Worm (Caenorhabditis elegans) whole organism, L1 larva: ENCODE measurements around the gene sre-52.
A peak's percentile ranks its signal among the peaks of the same experiment; 100 is the strongest.

Experiments used
- C04F5.9 ChIP-seq: sonication (generic microtip); optimal IDR thresholded peaks from 2 replicates; lab custom pipeline; 2016; ENCODE audit warnings: missing genetic modification characterization, missing compliant biosample characterization
- C16A3.4 ChIP-seq: fragments of 150-350 bp; optimal IDR thresholded peaks from 2 replicates; lab custom pipeline; 2014; ENCODE audit warnings: missing biosample characterization, missing genetic modification characterization
- F16B12.6 ChIP-seq: fragments of 150-350 bp; optimal IDR thresholded peaks from 2 replicates; lab custom pipeline; 2014; ENCODE audit warnings: missing biosample characterization, missing genetic modification characterization
- Y116A8C.19 ChIP-seq: sonication (generic microtip); optimal IDR thresholded peaks from 2 replicates; lab custom pipeline; 2016; ENCODE audit warnings: missing compliant biosample characterization, missing genetic modification characterization, borderline replicate concordance
- aha-1 ChIP-seq: fragments of 150-350 bp; optimal IDR thresholded peaks from 2 replicates; lab custom pipeline; 2014; ENCODE audit warnings: missing biosample characterization, missing genetic modification characterization
- alr-1 ChIP-seq: fragments of 200-800 bp; sonication (Bioruptor generic); optimal IDR thresholded peaks from 2 replicates; lab custom pipeline; 2018; ENCODE audit warnings: borderline replicate concordance, mild to moderate bottlenecking, missing genetic modification characterization, missing compliant biosample characterization
- aly-2 ChIP-seq: fragments of 150-350 bp; optimal IDR thresholded peaks from 2 replicates; lab custom pipeline; 2014; ENCODE audit warnings: missing biosample characterization, missing genetic modification characterization
- ceh-63 ChIP-seq: fragments of 200-800 bp; sonication (Bioruptor generic); optimal IDR thresholded peaks from 2 replicates; lab custom pipeline; 2018; ENCODE audit warnings: mild to moderate bottlenecking, missing genetic modification characterization, missing compliant biosample characterization
- ceh-8 ChIP-seq: fragments of 200-800 bp; sonication (Bioruptor generic); optimal IDR thresholded peaks from 2 replicates; lab custom pipeline; 2018; ENCODE audit warnings: mild to moderate bottlenecking, missing genetic modification characterization, moderate library complexity, missing compliant biosample characterization
- ceh-82 ChIP-seq, 3 experiments: fragments of 150-350 bp in 1 of 3; sonication (generic microtip) in 2 of 3; optimal IDR thresholded peaks; 2 replicates each; lab custom pipeline; 2014 to 2017; ENCODE audit warnings: missing biosample characterization in 3 of 3, missing genetic modification characterization in 3 of 3
- ces-1 ChIP-seq: fragments of 150-350 bp; optimal IDR thresholded peaks from 2 replicates; lab custom pipeline; 2014; ENCODE audit warnings: missing biosample characterization, missing genetic modification reagents, missing genetic modification characterization
- dpl-1 ChIP-seq, 3 experiments: fragments of 150-350 bp in 2 of 3; sonication (generic microtip) in 1 of 3; optimal IDR thresholded peaks; 2 replicates each; lab custom pipeline; 2014 to 2017; ENCODE audit warnings: missing biosample characterization in 3 of 3, missing genetic modification characterization in 3 of 3, missing genetic modification reagents in 3 of 3
- efl-1 ChIP-seq, 4 experiments: fragments of 150-350 bp; optimal IDR thresholded peaks in 3 of 4; peaks in 1 of 4; 1 replicate in 1 of 4; 2 replicates in 3 of 4; lab custom pipeline; 2014; ENCODE audit warnings: missing biosample characterization in 2 of 4, missing genetic modification characterization in 2 of 4, missing genetic modification reagents in 2 of 4
- efl-3 ChIP-seq: fragments of 200-800 bp; sonication (Bioruptor generic); optimal IDR thresholded peaks from 2 replicates; lab custom pipeline; 2018; ENCODE audit warnings: mild to moderate bottlenecking, missing genetic modification characterization, missing compliant biosample characterization
- egl-13 ChIP-seq: sonication (generic microtip); optimal IDR thresholded peaks from 2 replicates; lab custom pipeline; 2016; ENCODE audit warnings: missing genotype, missing genetic modification reagents, missing genetic modification characterization, missing compliant biosample characterization
- ets-5 ChIP-seq: fragments of 200-800 bp; sonication (Bioruptor generic); IDR thresholded peaks from 2 replicates; pipeline ENCODE4 v1.3.6; 2022; ENCODE audit warnings: missing genetic modification characterization, missing compliant biosample characterization
- fkh-10 ChIP-seq: sonication (generic microtip); optimal IDR thresholded peaks from 2 replicates; lab custom pipeline; 2017; ENCODE audit warnings: missing biosample characterization, missing genetic modification reagents, missing genetic modification characterization
- fkh-4 ChIP-seq: sonication (generic microtip); optimal IDR thresholded peaks from 2 replicates; lab custom pipeline; 2016; ENCODE audit warnings: missing compliant biosample characterization, missing genetic modification characterization, borderline replicate concordance
- fos-1 ChIP-seq: fragments of 150-350 bp; optimal IDR thresholded peaks from 2 replicates; lab custom pipeline; 2014; ENCODE audit warnings: missing biosample characterization, missing genetic modification characterization
- irx-1 ChIP-seq: sonication (generic microtip); optimal IDR thresholded peaks from 2 replicates; lab custom pipeline; 2016; ENCODE audit warnings: missing genetic modification characterization, missing compliant biosample characterization
- isw-1 ChIP-seq: fragments of 200-800 bp; sonication (Bioruptor generic); IDR thresholded peaks from 2 replicates; pipeline ENCODE4 v1.3.6; 2022; ENCODE audit warnings: missing genetic modification characterization, missing compliant biosample characterization
- jun-1 ChIP-seq: fragments of 150-350 bp; optimal IDR thresholded peaks from 2 replicates; lab custom pipeline; 2014; ENCODE audit warnings: missing biosample characterization, missing genetic modification reagents, missing genetic modification characterization
- lin-13 ChIP-seq: fragments of 150-350 bp; optimal IDR thresholded peaks from 2 replicates; lab custom pipeline; 2014; ENCODE audit warnings: missing biosample characterization, missing genetic modification reagents, missing genetic modification characterization
- lin-14 ChIP-seq: fragments of 200-800 bp; sonication (Bioruptor generic); optimal IDR thresholded peaks from 2 replicates; lab custom pipeline; 2018; ENCODE audit warnings: mild to moderate bottlenecking, missing genetic modification characterization, moderate library complexity, missing compliant biosample characterization
- lin-39 ChIP-seq: fragments of 150-350 bp; optimal IDR thresholded peaks from 2 replicates; lab custom pipeline; 2014; ENCODE audit warnings: missing biosample characterization, missing genetic modification reagents, missing genetic modification characterization
- lir-3 ChIP-seq: sonication (generic microtip); optimal IDR thresholded peaks from 2 replicates; lab custom pipeline; 2016; ENCODE audit warnings: mild to moderate bottlenecking, missing genetic modification characterization, moderate library complexity, missing compliant biosample characterization; ENCODE audit not compliant: poor library complexity
- mdl-1 ChIP-seq, 2 experiments: fragments of 150-350 bp; optimal IDR thresholded peaks; 2 replicates each; lab custom pipeline; 2014 to 2017; ENCODE audit warnings: missing biosample characterization in 2 of 2, missing genetic modification characterization in 2 of 2, inconsistent platforms in 1 of 2
- mep-1 ChIP-seq: fragments of 150-350 bp; optimal IDR thresholded peaks from 2 replicates; lab custom pipeline; 2014; ENCODE audit warnings: missing biosample characterization, missing genetic modification characterization
- nhr-19 ChIP-seq: fragments of 200-800 bp; sonication (Bioruptor generic); conservative IDR thresholded peaks from 2 replicates; pipeline ENCODE4 v1.3.6; 2022; ENCODE audit warnings: missing genetic modification characterization, missing compliant biosample characterization
- nhr-28 ChIP-seq: fragments of 150-350 bp; optimal IDR thresholded peaks from 2 replicates; lab custom pipeline; 2014; ENCODE audit warnings: missing biosample characterization, missing genetic modification characterization
- nhr-76 ChIP-seq: sonication (generic microtip); optimal IDR thresholded peaks from 2 replicates; lab custom pipeline; 2017; ENCODE audit warnings: missing biosample characterization, missing genetic modification characterization
- nhr-77 ChIP-seq: fragments of 150-350 bp; optimal IDR thresholded peaks from 2 replicates; lab custom pipeline; 2014; ENCODE audit warnings: missing biosample characterization, missing genetic modification characterization
- nhr-84 ChIP-seq: sonication (generic microtip); optimal IDR thresholded peaks from 2 replicates; lab custom pipeline; 2017; ENCODE audit warnings: missing biosample characterization, missing genetic modification characterization
- nhr-90 ChIP-seq: sonication (generic microtip); optimal IDR thresholded peaks from 2 replicates; lab custom pipeline; 2016; ENCODE audit warnings: mild to moderate bottlenecking, missing genetic modification characterization, missing compliant biosample characterization; ENCODE audit not compliant: poor library complexity
- pag-3 ChIP-seq: sonication (generic microtip); optimal IDR thresholded peaks from 2 replicates; lab custom pipeline; 2017; ENCODE audit warnings: missing genetic modification characterization, mild to moderate bottlenecking, missing compliant biosample characterization, antibody characterized with exemption, borderline replicate concordance; ENCODE audit not compliant: insufficient read depth
- skn-1 ChIP-seq: fragments of 150-350 bp; optimal IDR thresholded peaks from 2 replicates; lab custom pipeline; 2014; ENCODE audit warnings: missing biosample characterization, missing genetic modification characterization
- sptf-1 ChIP-seq: fragments of 150-350 bp; optimal IDR thresholded peaks from 2 replicates; lab custom pipeline; 2014; ENCODE audit warnings: missing biosample characterization, missing genetic modification characterization
- tbx-2 ChIP-seq: sonication (generic microtip); optimal IDR thresholded peaks from 2 replicates; lab custom pipeline; 2016; ENCODE audit warnings: missing genetic modification characterization, missing compliant biosample characterization
- unc-30 ChIP-seq: sonication (generic microtip); optimal IDR thresholded peaks from 2 replicates; lab custom pipeline; 2017; ENCODE audit warnings: missing biosample characterization, missing genetic modification characterization
- unc-62 ChIP-seq: fragments of 150-350 bp; optimal IDR thresholded peaks from 2 replicates; lab custom pipeline; 2014; ENCODE audit warnings: missing biosample characterization, missing genetic modification reagents, missing genetic modification characterization
- unc-86 ChIP-seq: sonication (generic microtip); optimal IDR thresholded peaks from 2 replicates; lab custom pipeline; 2016; ENCODE audit warnings: missing genetic modification characterization, missing compliant biosample characterization
- xbp-1 ChIP-seq: sonication (generic microtip); optimal IDR thresholded peaks from 2 replicates; lab custom pipeline; 2016; ENCODE audit warnings: missing genetic modification characterization, missing compliant biosample characterization

The sre-52 gene

DNA sequence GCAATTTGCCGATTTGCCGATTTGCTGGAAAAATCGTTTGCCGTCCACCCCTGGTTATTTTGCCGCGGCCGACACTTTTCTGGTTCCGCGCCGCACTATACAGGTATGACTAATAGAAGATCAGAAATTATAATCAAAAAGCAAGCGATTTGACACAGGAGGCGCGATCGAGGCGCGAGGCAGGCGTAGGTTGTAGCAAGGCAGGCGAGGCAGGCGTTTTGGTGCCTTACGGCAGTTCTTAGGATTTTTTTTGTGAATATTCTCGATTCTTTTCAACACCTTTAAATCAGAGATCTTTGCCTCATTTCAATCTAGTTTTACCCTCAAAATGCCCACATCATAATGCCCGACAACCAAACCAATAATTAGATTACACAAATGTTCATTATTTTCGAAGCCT, 11.4 kb upstream of the sre-52 start, which contains the start of gene sre-56:
TSS of gene sre-56 (plus strand) at position 301 of the 400 bp plus-strand sequence.
- TF ChIP-seq tbx-2 (tag; lab: Kevin White, UChicago): no peak
- no peak for TF ChIP-seq mdl-1 (tag; optimal IDR thresholded peaks at IDR 0.05; lab: Kevin White, UChicago)
- TF ChIP-seq nhr-19: no peak
- no peak for TF ChIP-seq fkh-4
- no peak for TF ChIP-seq fkh-10 (GFP tag; lab: Kevin White, UChicago)
- no peak for TF ChIP-seq sptf-1 (tag; lab: Kevin White, UChicago)
- TF ChIP-seq nhr-77 (tag; lab: Kevin White, UChicago): no peak
- TF ChIP-seq nhr-76: no peak
- no peak for TF ChIP-seq isw-1 (GFP tag; lab: Robert Waterston, UW)
- TF ChIP-seq efl-1 (optimal IDR thresholded peaks at IDR 0.05; lab: Kevin White, UChicago): no peak
- no peak for TF ChIP-seq efl-1 (GFP tag; optimal IDR thresholded peaks at IDR 0.05 in 1 of 2; lab: Kevin White, UChicago)

DNA sequence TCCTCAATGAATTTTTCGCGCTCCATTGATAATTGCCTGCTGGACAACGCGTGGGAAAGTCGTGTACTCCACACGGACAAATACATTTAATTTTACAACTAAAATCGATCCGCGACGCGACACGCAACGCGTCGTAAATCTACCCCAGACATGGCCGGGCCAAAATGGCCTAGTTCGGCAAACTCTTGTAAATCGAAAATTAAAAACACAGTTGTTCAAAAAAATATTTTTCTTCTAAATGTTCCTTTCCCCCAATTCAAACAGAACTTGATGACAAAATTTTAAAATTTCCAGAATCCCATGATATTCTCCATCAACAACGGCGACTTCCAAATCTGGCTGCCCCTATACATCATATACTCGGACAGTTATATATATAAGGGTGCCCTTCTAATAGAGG, 6.5 kb upstream of the sre-52 start, which contains the start of gene sre-55:
TSS of gene sre-55 (plus strand) at position 301 of the 400 bp plus-strand sequence.
- no peak for TF ChIP-seq unc-30
- TF ChIP-seq efl-1 (optimal IDR thresholded peaks at IDR 0.05; lab: Kevin White, UChicago): no peak
- no peak for TF ChIP-seq efl-1 (GFP tag; optimal IDR thresholded peaks at IDR 0.05 in 1 of 2; lab: Kevin White, UChicago)
- no peak for TF ChIP-seq pag-3 (tag; lab: Kevin White, UChicago)
- no peak for TF ChIP-seq nhr-90 (tag; lab: Kevin White, UChicago)
- TF ChIP-seq C16A3.4 (tag; lab: Kevin White, UChicago): no peak
- TF ChIP-seq fkh-10 (GFP tag; lab: Kevin White, UChicago): no peak
- TF ChIP-seq lir-3 (tag; lab: Kevin White, UChicago): no peak
- no peak for TF ChIP-seq fos-1
- TF ChIP-seq F16B12.6: no peak
- TF ChIP-seq ces-1 (GFP tag; lab: Kevin White, UChicago): no peak
- TF ChIP-seq unc-86 (tag; lab: Kevin White, UChicago): no peak
- no peak for TF ChIP-seq fkh-4
- TF ChIP-seq C04F5.9 (tag; lab: Kevin White, UChicago): no peak
- no peak for TF ChIP-seq aha-1 (tag; lab: Kevin White, UChicago)
- TF ChIP-seq sptf-1 (tag; lab: Kevin White, UChicago): no peak

ce11 chrII:12332624-12333023, 2.9 kb upstream of the sre-52 start, which contains the start of gene sre-54:
Gene sre-54, plus strand, starts transcription at chrII:12332924.
- TF ChIP-seq lin-13 (GFP tag; lab: Kevin White, UChicago): no peak
- TF ChIP-seq alr-1 (tag; lab: Kevin White, UChicago): no peak
- TF ChIP-seq mep-1 (tag; lab: Kevin White, UChicago): no peak
- no peak for TF ChIP-seq C16A3.4 (tag; lab: Kevin White, UChicago)
- TF ChIP-seq xbp-1 (tag; lab: Kevin White, UChicago): no peak
- no peak for TF ChIP-seq C04F5.9 (tag; lab: Kevin White, UChicago)
- TF ChIP-seq ces-1 (GFP tag; lab: Kevin White, UChicago): no peak
- no peak for TF ChIP-seq nhr-84 (tag; lab: Kevin White, UChicago)
- TF ChIP-seq irx-1 (tag; lab: Kevin White, UChicago): no peak
- no peak for TF ChIP-seq efl-3
- no peak for TF ChIP-seq ceh-82 (tag; optimal IDR thresholded peaks at IDR 0.05; lab: Kevin White, UChicago)
- TF ChIP-seq egl-13 (tag; lab: Kevin White, UChicago): no peak
- TF ChIP-seq unc-62 (GFP tag; lab: Kevin White, UChicago): no peak
- TF ChIP-seq aly-2 (tag; lab: Kevin White, UChicago): no peak
- TF ChIP-seq, all 84 proteins: peak for 0

DNA sequence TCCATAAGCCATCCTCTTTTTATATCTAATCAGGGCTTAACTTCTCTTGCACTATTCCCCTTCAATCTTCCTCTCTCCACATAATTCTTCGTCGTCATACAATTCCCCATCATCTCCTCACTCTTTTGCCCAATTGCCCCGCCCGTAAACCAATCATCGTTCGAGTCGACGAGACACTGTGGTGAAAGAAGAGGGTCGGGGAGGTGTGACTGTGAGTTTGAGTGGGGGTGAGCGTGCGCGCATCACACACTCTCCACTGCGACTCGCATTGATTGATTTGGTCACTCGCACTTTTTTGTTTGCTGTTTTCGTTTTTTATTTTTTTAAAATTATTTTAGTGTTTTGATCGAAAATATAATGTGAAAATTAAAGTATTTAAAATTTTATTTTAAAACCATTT, 3.6 kb downstream of the sre-52 start:
- TF ChIP-seq Y116A8C.19 (tag; lab: Kevin White, UChicago): no peak
- TF ChIP-seq aha-1 (tag; lab: Kevin White, UChicago): no peak
- TF ChIP-seq ceh-8: no peak
- peak; percentile 60 for TF ChIP-seq unc-86 (tag; lab: Kevin White, UChicago)
- TF ChIP-seq nhr-28: no peak
- peak; percentile 64 to 73 (median 68) for TF ChIP-seq dpl-1 (GFP tag; optimal IDR thresholded peaks at IDR 0.05; lab: Kevin White, UChicago)
- TF ChIP-seq nhr-76: no peak
- no peak for TF ChIP-seq ets-5
- TF ChIP-seq unc-62 (GFP tag; lab: Kevin White, UChicago): no peak
- TF ChIP-seq pag-3 (tag; lab: Kevin White, UChicago): no peak
- no peak for TF ChIP-seq irx-1 (tag; lab: Kevin White, UChicago)
- peak; percentile 30 for TF ChIP-seq jun-1 (tag; lab: Kevin White, UChicago)
- TF ChIP-seq skn-1 (tag; lab: Kevin White, UChicago): peak; percentile 79
- TF ChIP-seq nhr-90 (tag; lab: Kevin White, UChicago): peak; percentile 65
- TF ChIP-seq C04F5.9 (tag; lab: Kevin White, UChicago): peak; percentile 23
- no peak for TF ChIP-seq sptf-1 (tag; lab: Kevin White, UChicago)
- peak; percentile 17 for TF ChIP-seq lin-39 (tag; lab: Kevin White, UChicago)
- no peak for TF ChIP-seq nhr-84 (tag; lab: Kevin White, UChicago)
- TF ChIP-seq fkh-4: no peak
- no peak for TF ChIP-seq ceh-63 (GFP tag; lab: Kevin White, UChicago)
- no peak for TF ChIP-seq aly-2 (tag; lab: Kevin White, UChicago)
- TF ChIP-seq isw-1 (GFP tag; lab: Robert Waterston, UW): peak; percentile 64
- no peak for TF ChIP-seq lin-14 (GFP tag; lab: Kevin White, UChicago)
- TF ChIP-seq efl-3: no peak
